Fruit fly (Drosophila melanogaster): ENCODE data around the gene CG5958.

Gene CG5958

DNA sequence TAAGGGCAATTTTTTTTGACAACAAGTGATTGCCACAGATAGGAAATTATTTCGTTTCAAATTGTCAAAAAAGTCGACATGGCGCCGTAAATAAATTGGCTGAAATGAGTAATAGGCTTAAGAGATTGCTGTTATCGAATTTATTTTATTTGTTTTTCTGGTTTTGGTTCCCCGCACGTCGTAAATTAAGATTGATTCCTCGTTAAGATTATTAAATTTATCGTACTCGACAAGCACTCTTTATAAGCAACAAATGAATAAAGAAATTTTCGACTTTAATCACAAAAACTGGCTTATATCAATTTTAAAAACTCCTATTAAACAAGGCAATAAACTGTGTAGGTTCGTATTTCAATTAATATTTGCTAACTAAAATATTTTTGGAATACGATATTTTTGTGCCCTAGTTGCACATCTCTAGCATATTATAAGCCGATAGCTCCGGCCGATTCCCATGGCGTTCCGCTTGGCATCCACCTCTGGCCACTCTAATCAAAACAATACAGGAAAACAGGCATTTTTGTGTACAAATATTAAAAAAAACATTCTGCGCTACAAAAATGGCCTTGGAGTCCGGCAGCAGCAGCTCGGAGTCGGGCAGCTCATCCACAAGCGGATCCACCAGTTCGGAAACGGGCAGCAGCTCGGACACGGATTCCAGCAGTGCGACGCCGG is 21.2 kb downstream of the CG5958 start, which contains the start of gene chm (continued):
- TF ChIP-seq CG6813 (GFP tag; optimal IDR thresholded peaks at IDR 0.05) (no peak), grn (GFP tag; optimal IDR thresholded peaks at IDR 0.05) (no peak), cas (GFP tag; IDR thresholded peaks at IDR 0.05) (no peak), Nf-YA (GFP tag; IDR thresholded peaks at IDR 0.05) (no peak), dimm (GFP tag; IDR thresholded peaks at IDR 0.05) (no peak), danr (GFP tag; IDR thresholded peaks at IDR 0.05) (no peak), CG13624 (GFP tag; optimal IDR thresholded peaks at IDR 0.05) (peak; percentile 38), seq (GFP tag; IDR thresholded peaks at IDR 0.05) (no peak), CG14441 (GFP tag; IDR thresholded peaks at IDR 0.05) (0 out of 2 replicates have a peak, but pooled peaks have one; percentile 13), CG13775 (GFP tag; optimal IDR thresholded peaks at IDR 0.05) (no peak), Taf1 (GFP tag; IDR thresholded peaks at IDR 0.05) (no peak), fd3F (GFP tag; optimal IDR thresholded peaks at IDR 0.05) (no peak), Jarid2 (GFP tag; optimal IDR thresholded peaks at IDR 0.05) (no peak), chinmo (GFP tag; IDR thresholded peaks at IDR 0.05; ENCODE audit: partially characterized antibody) (peak; percentile 60; the same call in 3 of the 4 replicates), Rfx (GFP tag; IDR thresholded peaks at IDR 0.05) (peak; percentile 70), pfk (GFP tag; optimal IDR thresholded peaks at IDR 0.05) (peak; percentile 53), CG4707 (GFP tag; optimal IDR thresholded peaks at IDR 0.05) (no peak), Ssrp (tag; optimal IDR thresholded peaks at IDR 0.05) (no peak), Atf3 (GFP tag; optimal IDR thresholded peaks at IDR 0.05) (no peak), kni (GFP tag; optimal IDR thresholded peaks at IDR 0.05) (no peak), pzg (GFP tag; optimal IDR thresholded peaks at IDR 0.05) (peak; percentile 80), Dfd (GFP tag; optimal IDR thresholded peaks at IDR 0.05) (no peak), CG6765 (GFP tag; optimal IDR thresholded peaks at IDR 0.05) (no peak), CG32532 (GFP tag; IDR thresholded peaks at IDR 0.05) (peak; percentile 54), vvl (GFP tag; IDR thresholded peaks at IDR 0.05) (peak; percentile 65), CG8765 (GFP tag; IDR thresholded peaks at IDR 0.05) (no peak), CG12219 (GFP tag; optimal IDR thresholded peaks at IDR 0.05) (no peak), HmgD (GFP tag; optimal IDR thresholded peaks at IDR 0.05) (peak; percentile 47), CG6654 (GFP tag; optimal IDR thresholded peaks at IDR 0.05) (no peak), Sry-β (GFP tag; optimal IDR thresholded peaks at IDR 0.05) (no peak), fd96Cb (tag; optimal IDR thresholded peaks at IDR 0.05) (no peak), pb (GFP tag; optimal IDR thresholded peaks at IDR 0.05) (no peak), CG9876 (GFP tag; optimal IDR thresholded peaks at IDR 0.05) (no peak), tll (GFP tag; optimal IDR thresholded peaks at IDR 0.05) (no peak), CG12659 (GFP tag; optimal IDR thresholded peaks at IDR 0.05) (peak; percentile 52), lmd (GFP tag; IDR thresholded peaks at IDR 0.05) (peak; percentile 32; the same call in 1 of the 2 replicates), CG15011 (GFP tag; optimal IDR thresholded peaks at IDR 0.05) (no peak), Chrac-16 (GFP tag; optimal IDR thresholded peaks at IDR 0.05) (no peak), nmo (GFP tag; optimal IDR thresholded peaks at IDR 0.05) (peak; percentile 54), CG11695 (GFP tag; IDR thresholded peaks at IDR 0.05) (no peak), ewg (GFP tag; optimal IDR thresholded peaks at IDR 0.05) (no peak), CG2116 (GFP tag; optimal IDR thresholded peaks at IDR 0.05) (peak; percentile 27), H15 (GFP tag; IDR thresholded peaks at IDR 0.05) (peak; percentile 11; the same call in 1 of the 3 replicates), Dref (GFP tag; IDR thresholded peaks at IDR 0.05) (peak; percentile 56), rib (GFP tag; IDR thresholded peaks at IDR 0.05) (no peak), Six4 (GFP tag; optimal IDR thresholded peaks at IDR 0.05) (no peak), CG5180 (GFP tag; optimal IDR thresholded peaks at IDR 0.05) (no peak), CG10267 (tag; optimal IDR thresholded peaks at IDR 0.05) (peak; percentile 41), her (GFP tag; optimal IDR thresholded peaks at IDR 0.05) (peak; percentile 22), CHES-1-like (GFP tag; optimal IDR thresholded peaks at IDR 0.05) (peak; percentile 88)
